Worm (Caenorhabditis elegans) whole organism, L4 larva: Measurements from ENCODE around the gene enu-3.6.
A peak's percentile ranks its signal among the peaks of the same experiment; 100 is the strongest.

ENCODE experiments used
- ama-1 ChIP-seq: fragments of 150-350 bp; optimal IDR thresholded peaks from 2 replicates; lab custom pipeline; 2014; ENCODE audit warnings: inconsistent platforms, mixed read lengths
- duxl-1 ChIP-seq: sonication (generic microtip); optimal IDR thresholded peaks from 2 replicates; lab custom pipeline; 2016; ENCODE audit warnings: mild to moderate bottlenecking, missing genetic modification characterization, moderate library complexity, missing compliant biosample characterization; ENCODE audit not compliant: poor library complexity
- lin-15B ChIP-seq: fragments of 150-350 bp; sonication (generic microtip); optimal IDR thresholded peaks from 3 replicates; lab custom pipeline; 2014; ENCODE audit warnings: missing biosample characterization, missing genetic modification characterization
- lir-3 ChIP-seq: sonication (generic microtip); optimal IDR thresholded peaks from 2 replicates; lab custom pipeline; 2016; ENCODE audit warnings: mild to moderate bottlenecking, missing genetic modification characterization, missing compliant biosample characterization
- nhr-10 ChIP-seq: fragments of 150-350 bp; optimal IDR thresholded peaks from 2 replicates; lab custom pipeline; 2014; ENCODE audit warnings: missing biosample characterization, missing genetic modification characterization
- nhr-77 ChIP-seq: fragments of 150-350 bp; optimal IDR thresholded peaks from 2 replicates; lab custom pipeline; 2014; ENCODE audit warnings: missing biosample characterization, missing genetic modification characterization
- pha-4 ChIP-seq, 2 experiments: fragments of 150-350 bp in 1 of 2; fragments of 200-800 bp in 1 of 2; sonication (Bioruptor generic) in 1 of 2; IDR thresholded peaks in 1 of 2; optimal IDR thresholded peaks in 1 of 2; 2 replicates each; pipeline versions ENCODE4 v1.3.6 to Lab custom; 2014 to 2022; ENCODE audit warnings: missing genetic modification characterization in 2 of 2, missing genetic modification reagents in 2 of 2, missing biosample characterization in 1 of 2, missing compliant biosample characterization in 1 of 2
- skn-1 ChIP-seq: fragments of 150-350 bp; optimal IDR thresholded peaks from 2 replicates; lab custom pipeline; 2014; ENCODE audit warnings: missing biosample characterization, missing genetic modification characterization
- unc-130 ChIP-seq: sonication (generic microtip); optimal IDR thresholded peaks from 2 replicates; lab custom pipeline; 2016; ENCODE audit warnings: missing genetic modification reagents, missing genetic modification characterization, missing compliant biosample characterization

ce11 chrIII:10740518-10740917, 9.7 kb upstream of the enu-3.6 start, which contains the start of gene K01G5.8:
- TF ChIP-seq skn-1 (tag; lab: Kevin White, UChicago) (no peak), duxl-1 (no peak), nhr-10 (tag; lab: Kevin White, UChicago) (no peak), lir-3 (no peak), nhr-77 (tag; lab: Kevin White, UChicago) (no peak), ama-1 (peak; percentile 41), lin-15B (tag; lab: Kevin White, UChicago) (no peak), unc-130 (GFP tag; lab: Kevin White, UChicago) (no peak), pha-4 (GFP tag; IDR thresholded peaks at IDR 0.05; lab: Robert Waterston, UW) (0 out of 2 replicates have a peak, but pooled peaks have one; percentile 12), pha-4 (tag; optimal IDR thresholded peaks at IDR 0.05; lab: Kevin White, UChicago) (no peak)
